Worm (Caenorhabditis elegans) whole organism, late embryonic: ENCODE data around the gene C25A8.5.

Experiments used
- C08G9.2 ChIP-seq: sonication (generic microtip); optimal IDR thresholded peaks from 2 replicates; lab custom pipeline; 2016; ENCODE audit warnings: mild to moderate bottlenecking, missing genetic modification characterization, moderate library complexity, missing compliant biosample characterization
- C38D4.7 ChIP-seq: fragments of 200-800 bp; sonication (Bioruptor generic); optimal IDR thresholded peaks from 2 replicates; lab custom pipeline; 2018; ENCODE audit warnings: mild to moderate bottlenecking, missing genetic modification characterization, moderate library complexity, missing compliant biosample characterization
- K02D7.2 ChIP-seq: sonication (generic microtip); optimal IDR thresholded peaks from 2 replicates; lab custom pipeline; 2017; ENCODE audit warnings: mild to moderate bottlenecking, missing genetic modification characterization, missing compliant biosample characterization
- K09A11.1 ChIP-seq: sonication (generic microtip); optimal IDR thresholded peaks from 2 replicates; lab custom pipeline; 2017; ENCODE audit warnings: antibody characterized with exemption, mild to moderate bottlenecking, missing genetic modification characterization, missing compliant biosample characterization; ENCODE audit not compliant: insufficient read depth
- T23F11.4 ChIP-seq: fragments of 200-800 bp; sonication (Bioruptor generic); optimal IDR thresholded peaks from 2 replicates; lab custom pipeline; 2018; ENCODE audit warnings: mild to moderate bottlenecking, missing genetic modification characterization, missing compliant biosample characterization
- Y22D7AL.16 ChIP-seq: sonication (generic microtip); optimal IDR thresholded peaks from 2 replicates; lab custom pipeline; 2016; ENCODE audit warnings: missing genetic modification characterization, missing compliant biosample characterization
- ceh-18 ChIP-seq: sonication (generic microtip); optimal IDR thresholded peaks from 2 replicates; lab custom pipeline; 2016; ENCODE audit warnings: missing genetic modification characterization, missing compliant biosample characterization
- ceh-31 ChIP-seq: sonication (generic microtip); optimal IDR thresholded peaks from 2 replicates; lab custom pipeline; 2016; ENCODE audit warnings: missing genetic modification characterization, missing compliant biosample characterization
- ceh-45 ChIP-seq: fragments of 200-800 bp; sonication (Bioruptor generic); IDR thresholded peaks from 2 replicates; pipeline ENCODE4 v1.3.6; 2022; ENCODE audit warnings: missing genetic modification reagents, missing genetic modification characterization, missing compliant biosample characterization
- ceh-48 ChIP-seq: sonication (generic microtip); optimal IDR thresholded peaks from 2 replicates; lab custom pipeline; 2016; ENCODE audit warnings: missing genetic modification characterization, inconsistent platforms, missing compliant biosample characterization
- ceh-6 ChIP-seq: fragments of 200-800 bp; sonication (Bioruptor generic); optimal IDR thresholded peaks from 2 replicates; lab custom pipeline; 2018; ENCODE audit warnings: mild to moderate bottlenecking, missing genetic modification characterization, missing compliant biosample characterization
- che-1 ChIP-seq: sonication (generic microtip); optimal IDR thresholded peaks from 2 replicates; lab custom pipeline; 2016; ENCODE audit warnings: mild to moderate bottlenecking, missing genetic modification characterization, missing compliant biosample characterization
- dve-1 ChIP-seq: sonication (generic microtip); optimal IDR thresholded peaks from 2 replicates; lab custom pipeline; 2017; ENCODE audit warnings: antibody characterized with exemption, mild to moderate bottlenecking, missing genetic modification characterization, missing compliant biosample characterization
- elt-2 ChIP-seq: sonication (generic microtip); optimal IDR thresholded peaks from 2 replicates; lab custom pipeline; 2016; ENCODE audit warnings: missing genetic modification reagents, missing genetic modification characterization, missing compliant biosample characterization
- ets-4 ChIP-seq: sonication (generic microtip); optimal IDR thresholded peaks from 2 replicates; lab custom pipeline; 2016; ENCODE audit warnings: missing genetic modification characterization, missing compliant biosample characterization
- eyg-1 ChIP-seq: sonication (generic microtip); optimal IDR thresholded peaks from 2 replicates; lab custom pipeline; 2016; ENCODE audit warnings: missing genotype, missing genetic modification characterization, missing compliant biosample characterization
- fax-1 ChIP-seq: sonication (generic microtip); optimal IDR thresholded peaks from 2 replicates; lab custom pipeline; 2016; ENCODE audit warnings: missing genotype, missing genetic modification characterization, missing compliant biosample characterization
- fkh-10 ChIP-seq: fragments of 150-350 bp; optimal IDR thresholded peaks from 2 replicates; lab custom pipeline; 2014; ENCODE audit warnings: missing biosample characterization, missing genetic modification reagents, missing genetic modification characterization
- fkh-6 ChIP-seq: sonication (generic microtip); optimal IDR thresholded peaks from 2 replicates; lab custom pipeline; 2016; ENCODE audit warnings: missing genetic modification characterization, missing compliant biosample characterization
- hlh-13 ChIP-seq: fragments of 200-800 bp; sonication (Bioruptor generic); optimal IDR thresholded peaks from 2 replicates; lab custom pipeline; 2018; ENCODE audit warnings: mild to moderate bottlenecking, missing genetic modification characterization, missing compliant biosample characterization
- hlh-30 ChIP-seq: sonication (generic microtip); optimal IDR thresholded peaks from 2 replicates; lab custom pipeline; 2017; ENCODE audit warnings: antibody characterized with exemption, missing genetic modification characterization, missing compliant biosample characterization; ENCODE audit not compliant: insufficient read depth
- hlh-8 ChIP-seq: sonication (generic microtip); optimal IDR thresholded peaks from 2 replicates; lab custom pipeline; 2016; ENCODE audit warnings: missing genotype, missing genetic modification characterization, missing compliant biosample characterization
- lim-6 ChIP-seq: sonication (generic microtip); optimal IDR thresholded peaks from 2 replicates; lab custom pipeline; 2016; ENCODE audit warnings: missing genetic modification characterization, missing compliant biosample characterization
- lin-11 ChIP-seq: fragments of 200-800 bp; sonication (Bioruptor generic); optimal IDR thresholded peaks from 2 replicates; lab custom pipeline; 2018; ENCODE audit warnings: mild to moderate bottlenecking, missing genetic modification characterization, missing compliant biosample characterization
- madf-2 ChIP-seq: sonication (generic microtip); optimal IDR thresholded peaks from 2 replicates; lab custom pipeline; 2017; ENCODE audit warnings: missing genetic modification characterization, missing compliant biosample characterization
- mec-3 ChIP-seq: sonication (generic microtip); optimal IDR thresholded peaks from 2 replicates; lab custom pipeline; 2016; ENCODE audit warnings: borderline replicate concordance, missing genetic modification characterization, missing compliant biosample characterization
- npax-4 ChIP-seq: sonication (generic microtip); optimal IDR thresholded peaks from 2 replicates; lab custom pipeline; 2016; ENCODE audit warnings: missing genetic modification characterization, missing compliant biosample characterization
- odd-2 ChIP-seq: sonication (generic microtip); optimal IDR thresholded peaks from 2 replicates; lab custom pipeline; 2017; ENCODE audit warnings: antibody characterized with exemption, mild to moderate bottlenecking, missing genetic modification characterization, missing compliant biosample characterization
- pat-9 ChIP-seq: fragments of 200-800 bp; sonication (Bioruptor generic); optimal IDR thresholded peaks from 2 replicates; lab custom pipeline; 2018; ENCODE audit warnings: mild to moderate bottlenecking, missing genetic modification characterization, moderate library complexity, missing compliant biosample characterization
- pax-1 ChIP-seq: fragments of 150-350 bp; optimal IDR thresholded peaks from 2 replicates; lab custom pipeline; 2014; ENCODE audit warnings: missing biosample characterization, missing genetic modification characterization
- pha-2 ChIP-seq: sonication (generic microtip); optimal IDR thresholded peaks from 2 replicates; lab custom pipeline; 2017; ENCODE audit warnings: mild to moderate bottlenecking, missing genetic modification characterization, missing compliant biosample characterization
- pqm-1 ChIP-seq: sonication (generic microtip); optimal IDR thresholded peaks from 2 replicates; lab custom pipeline; 2016; ENCODE audit warnings: missing genetic modification characterization, missing compliant biosample characterization
- pros-1 ChIP-seq: fragments of 150-350 bp; optimal IDR thresholded peaks from 2 replicates; lab custom pipeline; 2014; ENCODE audit warnings: missing biosample characterization, missing genetic modification reagents, missing genetic modification characterization
- ref-2 ChIP-seq: sonication (generic microtip); optimal IDR thresholded peaks from 2 replicates; lab custom pipeline; 2016; ENCODE audit warnings: missing genetic modification characterization, missing compliant biosample characterization
- rnt-1 ChIP-seq: sonication (generic microtip); optimal IDR thresholded peaks from 2 replicates; lab custom pipeline; 2016; ENCODE audit warnings: missing genetic modification characterization, missing compliant biosample characterization
- sox-4 ChIP-seq: sonication (generic microtip); optimal IDR thresholded peaks from 2 replicates; lab custom pipeline; 2017; ENCODE audit warnings: mild to moderate bottlenecking, missing genetic modification characterization, inconsistent platforms, missing compliant biosample characterization
- syd-9 ChIP-seq: sonication (generic microtip); optimal IDR thresholded peaks from 2 replicates; lab custom pipeline; 2016; ENCODE audit warnings: mild to moderate bottlenecking, missing genetic modification characterization, moderate library complexity, missing compliant biosample characterization
- tbx-2 ChIP-seq: sonication (generic microtip); optimal IDR thresholded peaks from 2 replicates; lab custom pipeline; 2016; ENCODE audit warnings: missing genetic modification characterization, missing compliant biosample characterization
- tbx-7 ChIP-seq: sonication (generic microtip); optimal IDR thresholded peaks from 2 replicates; lab custom pipeline; 2016; ENCODE audit warnings: missing genotype, missing genetic modification characterization, missing compliant biosample characterization
- ttx-3 ChIP-seq: sonication (generic microtip); optimal IDR thresholded peaks from 2 replicates; lab custom pipeline; 2016; ENCODE audit warnings: missing genetic modification reagents, missing genetic modification characterization, missing compliant biosample characterization
- unc-3 ChIP-seq, 2 experiments: fragments of 200-800 bp in 1 of 2; sonication (Bioruptor generic) in 1 of 2; sonication (generic microtip) in 1 of 2; conservative IDR thresholded peaks in 1 of 2; optimal IDR thresholded peaks in 1 of 2; 2 replicates each; pipeline versions ENCODE4 v1.3.6 to Lab custom; 2016 to 2022; ENCODE audit warnings: missing compliant biosample characterization in 2 of 2, missing genetic modification characterization in 2 of 2, missing genetic modification reagents in 1 of 2
- unc-42 ChIP-seq: sonication (generic microtip); optimal IDR thresholded peaks from 2 replicates; lab custom pipeline; 2016; ENCODE audit warnings: missing genotype, missing genetic modification characterization, missing compliant biosample characterization
- unc-55 ChIP-seq: sonication (generic microtip); optimal IDR thresholded peaks from 2 replicates; lab custom pipeline; 2017; ENCODE audit warnings: missing biosample characterization, missing genetic modification reagents, missing genetic modification characterization
- zip-5 ChIP-seq: sonication (generic microtip); optimal IDR thresholded peaks from 2 replicates; lab custom pipeline; 2016; ENCODE audit warnings: missing genetic modification characterization, missing compliant biosample characterization
- ztf-16 ChIP-seq: sonication (generic microtip); optimal IDR thresholded peaks from 2 replicates; lab custom pipeline; 2017; ENCODE audit warnings: missing genetic modification characterization, missing compliant biosample characterization

Gene C25A8.5

ce11 chrIV:7045362-7045936 lies 46.1 kb downstream of the C25A8.5 start:
- no peak for TF ChIP-seq C08G9.2 (tag; lab: Kevin White, UChicago)
- peak; percentile 19 for TF ChIP-seq elt-2
- no peak for TF ChIP-seq ceh-48

ce11 chrIV:7046641-7047361 lies 47.5 kb downstream of the C25A8.5 start:
- TF ChIP-seq ceh-45 (GFP tag; lab: Robert Waterston, UW) = no peak
- TF ChIP-seq pat-9 (tag; lab: Kevin White, UChicago) = no peak
- TF ChIP-seq ceh-48 = no peak
- TF ChIP-seq hlh-13 (GFP tag; lab: Kevin White, UChicago) = no peak
- no peak for TF ChIP-seq ets-4 (tag; lab: Kevin White, UChicago)
- TF ChIP-seq pqm-1 (tag; lab: Kevin White, UChicago) = no peak
- no peak for TF ChIP-seq tbx-2
- no peak for TF ChIP-seq che-1 (tag; lab: Kevin White, UChicago)
- TF ChIP-seq odd-2 (tag; lab: Kevin White, UChicago) = no peak
- no peak for TF ChIP-seq ref-2 (tag; lab: Kevin White, UChicago)
- no peak for TF ChIP-seq elt-2
- no peak for TF ChIP-seq unc-42 (tag; lab: Kevin White, UChicago)
- TF ChIP-seq rnt-1 (tag; lab: Kevin White, UChicago) = no peak
- no peak for TF ChIP-seq unc-3 (GFP tag; conservative IDR thresholded peaks at IDR 0.05; lab: Robert Waterston, UW)
- no peak for TF ChIP-seq unc-3 (tag; optimal IDR thresholded peaks at IDR 0.05; lab: Kevin White, UChicago)
- no peak for TF ChIP-seq hlh-30 (tag; lab: Kevin White, UChicago)
- no peak for TF ChIP-seq C38D4.7
- TF ChIP-seq zip-5 (tag; lab: Kevin White, UChicago) = no peak
- no peak for TF ChIP-seq pha-2 (tag; lab: Kevin White, UChicago)
- no peak for TF ChIP-seq eyg-1 (tag; lab: Kevin White, UChicago)
- TF ChIP-seq T23F11.4 = no peak

ce11 chrIV:7047762-7048178 lies 48.5 kb downstream of the C25A8.5 start:
- TF ChIP-seq ceh-6 (no peak), syd-9 (no peak), ceh-31 (tag; lab: Kevin White, UChicago) (no peak), fax-1 (tag; lab: Kevin White, UChicago) (no peak), ttx-3 (tag; lab: Kevin White, UChicago) (no peak), ztf-16 (tag; lab: Kevin White, UChicago) (no peak), hlh-30 (tag; lab: Kevin White, UChicago) (no peak), pax-1 (tag; lab: Kevin White, UChicago) (no peak), mec-3 (tag; lab: Kevin White, UChicago) (no peak), pros-1 (tag; lab: Kevin White, UChicago) (no peak), unc-55 (GFP tag; lab: Kevin White, UChicago) (peak; percentile 13), tbx-7 (tag; lab: Kevin White, UChicago) (no peak), ref-2 (tag; lab: Kevin White, UChicago) (no peak), K02D7.2 (tag; lab: Kevin White, UChicago) (no peak), K09A11.1 (tag; lab: Kevin White, UChicago) (no peak), lin-11 (tag; lab: Kevin White, UChicago) (no peak), madf-2 (tag; lab: Kevin White, UChicago) (no peak), sox-4 (tag; lab: Kevin White, UChicago) (no peak), odd-2 (tag; lab: Kevin White, UChicago) (no peak), pat-9 (tag; lab: Kevin White, UChicago) (no peak), pqm-1 (tag; lab: Kevin White, UChicago) (peak; percentile 30), rnt-1 (tag; lab: Kevin White, UChicago) (no peak), Y22D7AL.16 (tag; lab: Kevin White, UChicago) (no peak), lim-6 (no peak), hlh-8 (tag; lab: Kevin White, UChicago) (no peak), ceh-18 (tag; lab: Kevin White, UChicago) (peak; percentile 1), dve-1 (tag; lab: Kevin White, UChicago) (peak; percentile 27), eyg-1 (tag; lab: Kevin White, UChicago) (no peak), fkh-10 (GFP tag; lab: Kevin White, UChicago) (no peak), unc-3 (GFP tag; conservative IDR thresholded peaks at IDR 0.05; lab: Robert Waterston, UW) (no peak), unc-3 (tag; optimal IDR thresholded peaks at IDR 0.05; lab: Kevin White, UChicago) (no peak), fkh-6 (tag; lab: Kevin White, UChicago) (no peak), zip-5 (tag; lab: Kevin White, UChicago) (no peak), npax-4 (tag; lab: Kevin White, UChicago) (no peak), T23F11.4 (no peak), C08G9.2 (tag; lab: Kevin White, UChicago) (no peak)
